Worm (Caenorhabditis elegans) whole organism, L1 larva: Measurements from ENCODE around the gene F57A8.6.
A peak's percentile ranks its signal among the peaks of the same experiment; 100 is the strongest.

Experiments used
- C04F5.9 ChIP-seq: sonication (generic microtip); optimal IDR thresholded peaks from 2 replicates; lab custom pipeline; 2016; ENCODE audit warnings: missing genetic modification characterization, missing compliant biosample characterization
- C16A3.4 ChIP-seq: fragments of 150-350 bp; optimal IDR thresholded peaks from 2 replicates; lab custom pipeline; 2014; ENCODE audit warnings: missing biosample characterization, missing genetic modification characterization
- F16B12.6 ChIP-seq: fragments of 150-350 bp; optimal IDR thresholded peaks from 2 replicates; lab custom pipeline; 2014; ENCODE audit warnings: missing biosample characterization, missing genetic modification characterization
- alr-1 ChIP-seq: fragments of 200-800 bp; sonication (Bioruptor generic); optimal IDR thresholded peaks from 2 replicates; lab custom pipeline; 2018; ENCODE audit warnings: borderline replicate concordance, mild to moderate bottlenecking, missing genetic modification characterization, missing compliant biosample characterization
- aly-2 ChIP-seq: fragments of 150-350 bp; optimal IDR thresholded peaks from 2 replicates; lab custom pipeline; 2014; ENCODE audit warnings: missing biosample characterization, missing genetic modification characterization
- ama-1 ChIP-seq: fragments of 150-350 bp; optimal IDR thresholded peaks from 2 replicates; lab custom pipeline; 2014
- blmp-1 ChIP-seq: fragments of 150-350 bp; optimal IDR thresholded peaks from 2 replicates; lab custom pipeline; 2014; ENCODE audit warnings: missing biosample characterization, missing genetic modification characterization
- ceh-63 ChIP-seq: fragments of 200-800 bp; sonication (Bioruptor generic); optimal IDR thresholded peaks from 2 replicates; lab custom pipeline; 2018; ENCODE audit warnings: mild to moderate bottlenecking, missing genetic modification characterization, missing compliant biosample characterization
- ceh-8 ChIP-seq: fragments of 200-800 bp; sonication (Bioruptor generic); optimal IDR thresholded peaks from 2 replicates; lab custom pipeline; 2018; ENCODE audit warnings: mild to moderate bottlenecking, missing genetic modification characterization, moderate library complexity, missing compliant biosample characterization
- ceh-88 ChIP-seq: fragments of 200-800 bp; sonication (Bioruptor generic); IDR thresholded peaks from 2 replicates; pipeline ENCODE4 v1.3.6; 2022; ENCODE audit warnings: missing genetic modification characterization, missing compliant biosample characterization
- dpl-1 ChIP-seq, 3 experiments: fragments of 150-350 bp in 2 of 3; sonication (generic microtip) in 1 of 3; optimal IDR thresholded peaks; 2 replicates each; lab custom pipeline; 2014 to 2017; ENCODE audit warnings: missing biosample characterization in 3 of 3, missing genetic modification characterization in 3 of 3, missing genetic modification reagents in 3 of 3
- efl-3 ChIP-seq: fragments of 200-800 bp; sonication (Bioruptor generic); optimal IDR thresholded peaks from 2 replicates; lab custom pipeline; 2018; ENCODE audit warnings: mild to moderate bottlenecking, missing genetic modification characterization, missing compliant biosample characterization
- elt-2 ChIP-seq: sonication (generic microtip); optimal IDR thresholded peaks from 2 replicates; lab custom pipeline; 2016; ENCODE audit warnings: missing genetic modification characterization, mild to moderate bottlenecking, inconsistent platforms, missing compliant biosample characterization, missing genetic modification reagents
- fkh-10 ChIP-seq: sonication (generic microtip); optimal IDR thresholded peaks from 2 replicates; lab custom pipeline; 2017; ENCODE audit warnings: missing biosample characterization, missing genetic modification reagents, missing genetic modification characterization
- fkh-8 ChIP-seq: sonication (generic microtip); optimal IDR thresholded peaks from 2 replicates; lab custom pipeline; 2016; ENCODE audit warnings: mild to moderate bottlenecking, missing genetic modification characterization, missing compliant biosample characterization
- fos-1 ChIP-seq: fragments of 150-350 bp; optimal IDR thresholded peaks from 2 replicates; lab custom pipeline; 2014; ENCODE audit warnings: missing biosample characterization, missing genetic modification characterization
- grh-1 ChIP-seq: fragments of 200-800 bp; sonication (Bioruptor generic); IDR thresholded peaks from 2 replicates; pipeline ENCODE4 v1.3.6; 2022; ENCODE audit warnings: missing genetic modification reagents, missing genetic modification characterization, missing compliant biosample characterization
- hlh-17 ChIP-seq: fragments of 200-800 bp; sonication (Bioruptor generic); optimal IDR thresholded peaks from 2 replicates; lab custom pipeline; 2018; ENCODE audit warnings: missing genetic modification characterization, mild to moderate bottlenecking, missing compliant biosample characterization, moderate library complexity, borderline replicate concordance
- hlh-4 ChIP-seq: sonication (generic microtip); optimal IDR thresholded peaks from 2 replicates; lab custom pipeline; 2016; ENCODE audit warnings: mild to moderate bottlenecking, missing genetic modification characterization, missing compliant biosample characterization
- irx-1 ChIP-seq: sonication (generic microtip); optimal IDR thresholded peaks from 2 replicates; lab custom pipeline; 2016; ENCODE audit warnings: missing genetic modification characterization, missing compliant biosample characterization
- lin-13 ChIP-seq: fragments of 150-350 bp; optimal IDR thresholded peaks from 2 replicates; lab custom pipeline; 2014; ENCODE audit warnings: missing biosample characterization, missing genetic modification reagents, missing genetic modification characterization
- lin-14 ChIP-seq: fragments of 200-800 bp; sonication (Bioruptor generic); optimal IDR thresholded peaks from 2 replicates; lab custom pipeline; 2018; ENCODE audit warnings: mild to moderate bottlenecking, missing genetic modification characterization, moderate library complexity, missing compliant biosample characterization
- lin-35 ChIP-seq, 2 experiments: fragments of 150-350 bp; optimal IDR thresholded peaks; 2 replicates each; lab custom pipeline; 2014; ENCODE audit warnings: missing biosample characterization in 2 of 2, missing genetic modification characterization in 2 of 2, missing genetic modification reagents in 2 of 2
- lin-39 ChIP-seq: fragments of 150-350 bp; optimal IDR thresholded peaks from 2 replicates; lab custom pipeline; 2014; ENCODE audit warnings: missing biosample characterization, missing genetic modification reagents, missing genetic modification characterization
- lir-3 ChIP-seq: sonication (generic microtip); optimal IDR thresholded peaks from 2 replicates; lab custom pipeline; 2016; ENCODE audit warnings: mild to moderate bottlenecking, missing genetic modification characterization, moderate library complexity, missing compliant biosample characterization; ENCODE audit not compliant: poor library complexity
- lsy-2 ChIP-seq, 2 experiments: fragments of 150-350 bp; optimal IDR thresholded peaks; 2 replicates each; lab custom pipeline; 2014; ENCODE audit warnings: missing biosample characterization in 2 of 2, missing genetic modification characterization in 2 of 2
- mab-9 ChIP-seq: fragments of 200-800 bp; sonication (Bioruptor generic); IDR thresholded peaks from 2 replicates; pipeline ENCODE4 v1.3.6; 2022; ENCODE audit warnings: missing genetic modification reagents, missing genetic modification characterization, missing compliant biosample characterization
- mdl-1 ChIP-seq, 2 experiments: fragments of 150-350 bp; optimal IDR thresholded peaks; 2 replicates each; lab custom pipeline; 2014 to 2017; ENCODE audit warnings: missing biosample characterization in 2 of 2, missing genetic modification characterization in 2 of 2, inconsistent platforms in 1 of 2
- mef-2 ChIP-seq: fragments of 150-350 bp; optimal IDR thresholded peaks from 2 replicates; lab custom pipeline; 2014; ENCODE audit warnings: missing biosample characterization, missing genetic modification characterization
- mep-1 ChIP-seq: fragments of 150-350 bp; optimal IDR thresholded peaks from 2 replicates; lab custom pipeline; 2014; ENCODE audit warnings: missing biosample characterization, missing genetic modification characterization
- nhr-12 ChIP-seq: sonication (generic microtip); optimal IDR thresholded peaks from 2 replicates; lab custom pipeline; 2017; ENCODE audit warnings: missing biosample characterization, missing genetic modification characterization
- nhr-28 ChIP-seq: fragments of 150-350 bp; optimal IDR thresholded peaks from 2 replicates; lab custom pipeline; 2014; ENCODE audit warnings: missing biosample characterization, missing genetic modification characterization
- nhr-47 ChIP-seq: sonication (generic microtip); optimal IDR thresholded peaks from 2 replicates; lab custom pipeline; 2016; ENCODE audit warnings: mild to moderate bottlenecking, missing genetic modification characterization, moderate library complexity, missing compliant biosample characterization
- nhr-76 ChIP-seq: sonication (generic microtip); optimal IDR thresholded peaks from 2 replicates; lab custom pipeline; 2017; ENCODE audit warnings: missing biosample characterization, missing genetic modification characterization
- nhr-77 ChIP-seq: fragments of 150-350 bp; optimal IDR thresholded peaks from 2 replicates; lab custom pipeline; 2014; ENCODE audit warnings: missing biosample characterization, missing genetic modification characterization
- nhr-84 ChIP-seq: sonication (generic microtip); optimal IDR thresholded peaks from 2 replicates; lab custom pipeline; 2017; ENCODE audit warnings: missing biosample characterization, missing genetic modification characterization
- nhr-85 ChIP-seq: sonication (generic microtip); peaks from one replicate; lab custom pipeline; 2016; ENCODE audit warnings: missing genetic modification characterization, inconsistent platforms, missing compliant biosample characterization
- pag-3 ChIP-seq: sonication (generic microtip); optimal IDR thresholded peaks from 2 replicates; lab custom pipeline; 2017; ENCODE audit warnings: missing genetic modification characterization, mild to moderate bottlenecking, missing compliant biosample characterization, antibody characterized with exemption, borderline replicate concordance; ENCODE audit not compliant: insufficient read depth
- skn-1 ChIP-seq: fragments of 150-350 bp; optimal IDR thresholded peaks from 2 replicates; lab custom pipeline; 2014; ENCODE audit warnings: missing biosample characterization, missing genetic modification characterization
- snpc-4 ChIP-seq: fragments of 150-350 bp; optimal IDR thresholded peaks from 2 replicates; lab custom pipeline; 2014; ENCODE audit warnings: missing biosample characterization, missing genetic modification characterization
- snu-23 ChIP-seq: sonication (generic microtip); optimal IDR thresholded peaks from 2 replicates; lab custom pipeline; 2016; ENCODE audit warnings: missing genetic modification characterization, missing compliant biosample characterization
- sox-4 ChIP-seq: sonication (generic microtip); optimal IDR thresholded peaks from 2 replicates; lab custom pipeline; 2016; ENCODE audit warnings: missing genetic modification characterization, missing compliant biosample characterization
- sptf-1 ChIP-seq: fragments of 150-350 bp; optimal IDR thresholded peaks from 2 replicates; lab custom pipeline; 2014; ENCODE audit warnings: missing biosample characterization, missing genetic modification characterization
- unc-30 ChIP-seq: sonication (generic microtip); optimal IDR thresholded peaks from 2 replicates; lab custom pipeline; 2017; ENCODE audit warnings: missing biosample characterization, missing genetic modification characterization
- unc-62 ChIP-seq: fragments of 150-350 bp; optimal IDR thresholded peaks from 2 replicates; lab custom pipeline; 2014; ENCODE audit warnings: missing biosample characterization, missing genetic modification reagents, missing genetic modification characterization
- unc-86 ChIP-seq: sonication (generic microtip); optimal IDR thresholded peaks from 2 replicates; lab custom pipeline; 2016; ENCODE audit warnings: missing genetic modification characterization, missing compliant biosample characterization
- unc-98 ChIP-seq: fragments of 200-800 bp; sonication (Bioruptor generic); IDR thresholded peaks from 2 replicates; pipeline ENCODE4 v1.3.6; 2022; ENCODE audit warnings: missing genetic modification characterization, missing compliant biosample characterization
- vab-15 ChIP-seq: sonication (generic microtip); optimal IDR thresholded peaks from 2 replicates; lab custom pipeline; 2017; ENCODE audit warnings: missing genotype, mild to moderate bottlenecking, missing genetic modification characterization, missing compliant biosample characterization
- xbp-1 ChIP-seq: sonication (generic microtip); optimal IDR thresholded peaks from 2 replicates; lab custom pipeline; 2016; ENCODE audit warnings: missing genetic modification characterization, missing compliant biosample characterization
- zip-4 ChIP-seq: fragments of 200-800 bp; sonication (Bioruptor generic); optimal IDR thresholded peaks from 2 replicates; lab custom pipeline; 2018; ENCODE audit warnings: mild to moderate bottlenecking, missing genetic modification characterization, moderate library complexity, missing compliant biosample characterization

The F57A8.6 gene

DNA sequence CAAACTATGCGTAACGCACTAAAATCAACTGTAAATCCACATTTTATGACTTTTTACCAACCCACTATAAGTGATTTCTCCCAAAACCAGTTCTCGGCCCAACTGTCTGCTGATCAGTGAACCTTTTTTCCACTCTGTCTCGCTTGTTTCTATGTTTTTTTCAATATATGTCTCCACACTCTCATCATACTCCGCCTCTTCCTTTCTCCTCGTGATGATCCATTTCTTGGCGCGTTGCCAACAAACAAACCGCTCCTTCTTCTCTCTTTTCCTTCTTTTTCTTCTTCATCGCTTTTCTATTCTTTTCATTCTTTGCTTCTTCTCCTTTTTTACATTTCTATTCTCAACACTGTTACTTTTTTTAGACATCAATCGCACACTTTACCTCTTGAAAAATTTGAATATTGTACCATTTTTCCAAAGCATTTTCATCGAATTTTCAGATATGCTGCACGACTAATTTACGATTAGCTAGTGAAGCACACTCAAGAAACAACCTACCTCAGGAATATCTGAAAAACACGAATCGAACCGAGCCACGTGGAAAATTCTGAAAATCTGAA is 30.4 kb downstream of the F57A8.6 start, which contains the start of gene T06E8.8 (continued):
- TF ChIP-seq snu-23 (peak; percentile 87), nhr-84 (no peak), lin-35 (GFP tag; optimal IDR thresholded peaks at IDR 0.05; lab: Kevin White, UChicago) (peak; percentile 46 to 71), ceh-8 (GFP tag; lab: Kevin White, UChicago) (no peak), elt-2 (tag; lab: Kevin White, UChicago) (no peak), sptf-1 (tag; lab: Kevin White, UChicago) (no peak), pag-3 (tag; lab: Kevin White, UChicago) (no peak), ama-1 (peak; percentile 58), nhr-47 (tag; lab: Kevin White, UChicago) (peak; percentile 73), lsy-2 (tag; optimal IDR thresholded peaks at IDR 0.05; lab: Kevin White, UChicago) (peak; percentile 78 to 94), lin-13 (peak; percentile 37), fkh-10 (GFP tag; lab: Kevin White, UChicago) (no peak), aly-2 (tag; lab: Kevin White, UChicago) (no peak), nhr-12 (tag; lab: Kevin White, UChicago) (no peak), fos-1 (tag; lab: Kevin White, UChicago) (no peak), dpl-1 (GFP tag; optimal IDR thresholded peaks at IDR 0.05; lab: Kevin White, UChicago) (peak; percentile 4 to 54 (median 23)), lir-3 (tag; lab: Kevin White, UChicago) (no peak), hlh-4 (tag; lab: Kevin White, UChicago) (no peak), unc-86 (tag; lab: Kevin White, UChicago) (no peak), xbp-1 (peak; percentile 64), unc-98 (GFP tag; lab: Robert Waterston, UW) (no peak), mdl-1 (tag; optimal IDR thresholded peaks at IDR 0.05; lab: Kevin White, UChicago) (peak in 1 of 2 experiments; percentile 80), irx-1 (peak; percentile 21), C04F5.9 (no peak), zip-4 (no peak), C16A3.4 (tag; lab: Kevin White, UChicago) (peak; percentile 49), lin-14 (peak; percentile 89), lin-39 (tag; lab: Kevin White, UChicago) (no peak), vab-15 (tag; lab: Kevin White, UChicago) (no peak), mab-9 (GFP tag; lab: Robert Waterston, UW) (no peak), snpc-4 (peak; percentile 26)

DNA sequence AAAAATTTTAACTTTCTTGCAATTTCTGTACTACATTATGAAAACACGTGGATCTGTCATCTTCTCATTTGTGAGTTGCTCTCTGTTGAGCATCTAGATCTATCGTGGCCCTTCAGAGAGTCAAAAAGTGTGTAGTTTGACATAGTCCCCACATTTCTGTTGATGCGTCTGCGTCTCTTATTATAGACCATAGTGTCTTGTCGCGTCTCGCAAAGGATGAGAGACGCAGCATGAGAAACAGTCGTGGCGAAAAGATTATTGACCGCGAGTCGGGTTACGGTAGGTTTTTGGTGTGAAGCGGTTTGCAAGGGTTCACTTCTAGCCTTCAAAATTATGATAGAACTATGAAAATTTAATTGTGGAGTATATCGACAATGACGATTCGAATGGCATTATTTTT is 31.4 kb downstream of the F57A8.6 start:
- no peak for TF ChIP-seq ceh-63
- no peak for TF ChIP-seq efl-3 (GFP tag; lab: Kevin White, UChicago)
- TF ChIP-seq elt-2 (tag; lab: Kevin White, UChicago): peak; percentile 17
- TF ChIP-seq ceh-88 (GFP tag; lab: Robert Waterston, UW): no peak
- TF ChIP-seq alr-1 (tag; lab: Kevin White, UChicago): no peak
- peak; percentile 61 for TF ChIP-seq nhr-77 (tag; lab: Kevin White, UChicago)
- TF ChIP-seq zip-4: no peak
- TF ChIP-seq unc-98 (GFP tag; lab: Robert Waterston, UW): no peak
- no peak for TF ChIP-seq mef-2 (tag; lab: Kevin White, UChicago)
- no peak for TF ChIP-seq sox-4 (tag; lab: Kevin White, UChicago)
- TF ChIP-seq mdl-1 (tag; optimal IDR thresholded peaks at IDR 0.05; lab: Kevin White, UChicago): peak in 1 of 2 experiments; percentile 68
- TF ChIP-seq hlh-17 (GFP tag; lab: Kevin White, UChicago): no peak
- no peak for TF ChIP-seq unc-62
- TF ChIP-seq lsy-2 (tag; optimal IDR thresholded peaks at IDR 0.05; lab: Kevin White, UChicago): peak; percentile 95 to 98
- peak; percentile 56 for TF ChIP-seq irx-1
- no peak for TF ChIP-seq unc-30 (tag; lab: Kevin White, UChicago)
- peak; percentile 69 for TF ChIP-seq xbp-1
- TF ChIP-seq aly-2 (tag; lab: Kevin White, UChicago): no peak
- TF ChIP-seq F16B12.6 (tag; lab: Kevin White, UChicago): no peak
- peak; percentile 5 for TF ChIP-seq fkh-8 (tag; lab: Kevin White, UChicago)
- no peak for TF ChIP-seq nhr-28 (tag; lab: Kevin White, UChicago)
- TF ChIP-seq fkh-10 (GFP tag; lab: Kevin White, UChicago): peak; percentile 31
- peak; percentile 57 for TF ChIP-seq grh-1 (GFP tag; lab: Robert Waterston, UW)
- TF ChIP-seq skn-1 (tag; lab: Kevin White, UChicago): peak; percentile 63
- TF ChIP-seq nhr-76 (tag; lab: Kevin White, UChicago): no peak
- peak; percentile 69 for TF ChIP-seq fos-1 (tag; lab: Kevin White, UChicago)
- TF ChIP-seq blmp-1 (tag; lab: Kevin White, UChicago): peak; percentile 72
- peak; percentile 89 for TF ChIP-seq lin-14
- TF ChIP-seq mep-1 (tag; lab: Kevin White, UChicago): peak; percentile 58
- no peak for TF ChIP-seq nhr-84
- TF ChIP-seq nhr-85 (tag; lab: Kevin White, UChicago): peak; percentile 87
- TF ChIP-seq sptf-1 (tag; lab: Kevin White, UChicago): no peak
